Worm (Caenorhabditis elegans) whole organism, L1 larva: Measurements from ENCODE around the gene dhs-13.
A peak's percentile ranks its signal among the peaks of the same experiment; 100 is the strongest.

Experiments used
- F16B12.6 ChIP-seq: fragments of 150-350 bp; optimal IDR thresholded peaks from 2 replicates; lab custom pipeline; 2014; ENCODE audit warnings: missing biosample characterization, missing genetic modification characterization
- aha-1 ChIP-seq: fragments of 150-350 bp; optimal IDR thresholded peaks from 2 replicates; lab custom pipeline; 2014; ENCODE audit warnings: missing biosample characterization, missing genetic modification characterization
- aly-2 ChIP-seq: fragments of 150-350 bp; optimal IDR thresholded peaks from 2 replicates; lab custom pipeline; 2014; ENCODE audit warnings: missing biosample characterization, missing genetic modification characterization
- dpl-1 ChIP-seq, 3 experiments: fragments of 150-350 bp in 2 of 3; sonication (generic microtip) in 1 of 3; optimal IDR thresholded peaks; 2 replicates each; lab custom pipeline; 2014 to 2017; ENCODE audit warnings: missing biosample characterization in 3 of 3, missing genetic modification characterization in 3 of 3, missing genetic modification reagents in 3 of 3
- efl-1 ChIP-seq, 4 experiments: fragments of 150-350 bp; optimal IDR thresholded peaks in 3 of 4; peaks in 1 of 4; 1 replicate in 1 of 4; 2 replicates in 3 of 4; lab custom pipeline; 2014; ENCODE audit warnings: missing biosample characterization in 2 of 4, missing genetic modification characterization in 2 of 4, missing genetic modification reagents in 2 of 4
- efl-3 ChIP-seq: fragments of 200-800 bp; sonication (Bioruptor generic); optimal IDR thresholded peaks from 2 replicates; lab custom pipeline; 2018; ENCODE audit warnings: mild to moderate bottlenecking, missing genetic modification characterization, missing compliant biosample characterization
- egl-13 ChIP-seq: sonication (generic microtip); optimal IDR thresholded peaks from 2 replicates; lab custom pipeline; 2016; ENCODE audit warnings: missing genotype, missing genetic modification reagents, missing genetic modification characterization, missing compliant biosample characterization
- egl-27 ChIP-seq, 2 experiments: fragments of 150-350 bp in 1 of 2; sonication (generic microtip); optimal IDR thresholded peaks; 3 replicates each; lab custom pipeline; 2017 to 2018; ENCODE audit warnings: missing biosample characterization in 2 of 2, missing genetic modification characterization in 2 of 2, missing genetic modification reagents in 2 of 2
- elt-3 ChIP-seq, 6 experiments: fragments of 150-350 bp in 1 of 6; sonication (generic microtip); optimal IDR thresholded peaks; 2 replicates each; lab custom pipeline; 2017 to 2018; ENCODE audit warnings: missing biosample characterization in 6 of 6, missing genetic modification characterization in 6 of 6, inconsistent platforms in 1 of 6
- fkh-4 ChIP-seq: sonication (generic microtip); optimal IDR thresholded peaks from 2 replicates; lab custom pipeline; 2016; ENCODE audit warnings: missing compliant biosample characterization, missing genetic modification characterization, borderline replicate concordance
- fos-1 ChIP-seq: fragments of 150-350 bp; optimal IDR thresholded peaks from 2 replicates; lab custom pipeline; 2014; ENCODE audit warnings: missing biosample characterization, missing genetic modification characterization
- hlh-4 ChIP-seq: sonication (generic microtip); optimal IDR thresholded peaks from 2 replicates; lab custom pipeline; 2016; ENCODE audit warnings: mild to moderate bottlenecking, missing genetic modification characterization, missing compliant biosample characterization
- irx-1 ChIP-seq: sonication (generic microtip); optimal IDR thresholded peaks from 2 replicates; lab custom pipeline; 2016; ENCODE audit warnings: missing genetic modification characterization, missing compliant biosample characterization
- isw-1 ChIP-seq: fragments of 200-800 bp; sonication (Bioruptor generic); IDR thresholded peaks from 2 replicates; pipeline ENCODE4 v1.3.6; 2022; ENCODE audit warnings: missing genetic modification characterization, missing compliant biosample characterization
- lin-13 ChIP-seq: fragments of 150-350 bp; optimal IDR thresholded peaks from 2 replicates; lab custom pipeline; 2014; ENCODE audit warnings: missing biosample characterization, missing genetic modification reagents, missing genetic modification characterization
- lin-14 ChIP-seq: fragments of 200-800 bp; sonication (Bioruptor generic); optimal IDR thresholded peaks from 2 replicates; lab custom pipeline; 2018; ENCODE audit warnings: mild to moderate bottlenecking, missing genetic modification characterization, moderate library complexity, missing compliant biosample characterization
- lin-15B ChIP-seq: fragments of 150-350 bp; sonication (generic microtip); optimal IDR thresholded peaks from 3 replicates; lab custom pipeline; 2014; ENCODE audit warnings: missing biosample characterization, missing genetic modification characterization
- mef-2 ChIP-seq: fragments of 150-350 bp; optimal IDR thresholded peaks from 2 replicates; lab custom pipeline; 2014; ENCODE audit warnings: missing biosample characterization, missing genetic modification characterization
- mep-1 ChIP-seq: fragments of 150-350 bp; optimal IDR thresholded peaks from 2 replicates; lab custom pipeline; 2014; ENCODE audit warnings: missing biosample characterization, missing genetic modification characterization
- nhr-12 ChIP-seq: sonication (generic microtip); optimal IDR thresholded peaks from 2 replicates; lab custom pipeline; 2017; ENCODE audit warnings: missing biosample characterization, missing genetic modification characterization
- nhr-20 ChIP-seq: sonication (generic microtip); optimal IDR thresholded peaks from 2 replicates; lab custom pipeline; 2016; ENCODE audit warnings: mild to moderate bottlenecking, missing genetic modification characterization, missing compliant biosample characterization
- nhr-28 ChIP-seq: fragments of 150-350 bp; optimal IDR thresholded peaks from 2 replicates; lab custom pipeline; 2014; ENCODE audit warnings: missing biosample characterization, missing genetic modification characterization
- nhr-47 ChIP-seq: sonication (generic microtip); optimal IDR thresholded peaks from 2 replicates; lab custom pipeline; 2016; ENCODE audit warnings: mild to moderate bottlenecking, missing genetic modification characterization, moderate library complexity, missing compliant biosample characterization
- nhr-71 ChIP-seq: sonication (generic microtip); optimal IDR thresholded peaks from 2 replicates; lab custom pipeline; 2016; ENCODE audit warnings: mild to moderate bottlenecking, missing genetic modification characterization, moderate library complexity, missing compliant biosample characterization
- nhr-76 ChIP-seq: sonication (generic microtip); optimal IDR thresholded peaks from 2 replicates; lab custom pipeline; 2017; ENCODE audit warnings: missing biosample characterization, missing genetic modification characterization
- nhr-77 ChIP-seq: fragments of 150-350 bp; optimal IDR thresholded peaks from 2 replicates; lab custom pipeline; 2014; ENCODE audit warnings: missing biosample characterization, missing genetic modification characterization
- nhr-90 ChIP-seq: sonication (generic microtip); optimal IDR thresholded peaks from 2 replicates; lab custom pipeline; 2016; ENCODE audit warnings: mild to moderate bottlenecking, missing genetic modification characterization, missing compliant biosample characterization; ENCODE audit not compliant: poor library complexity
- pax-3 ChIP-seq: fragments of 200-800 bp; sonication (Bioruptor generic); optimal IDR thresholded peaks from 2 replicates; lab custom pipeline; 2018; ENCODE audit warnings: mild to moderate bottlenecking, missing genetic modification characterization, moderate library complexity, missing compliant biosample characterization
- pqm-1 ChIP-seq: sonication (generic microtip); optimal IDR thresholded peaks from 3 replicates; lab custom pipeline; 2017; ENCODE audit warnings: missing biosample characterization, missing genetic modification characterization
- rnt-1 ChIP-seq: sonication (generic microtip); optimal IDR thresholded peaks from 2 replicates; lab custom pipeline; 2016; ENCODE audit warnings: mild to moderate bottlenecking, missing genetic modification characterization, moderate library complexity, missing compliant biosample characterization
- skn-1 ChIP-seq: fragments of 150-350 bp; optimal IDR thresholded peaks from 2 replicates; lab custom pipeline; 2014; ENCODE audit warnings: missing biosample characterization, missing genetic modification characterization
- snu-23 ChIP-seq: sonication (generic microtip); optimal IDR thresholded peaks from 2 replicates; lab custom pipeline; 2016; ENCODE audit warnings: missing genetic modification characterization, missing compliant biosample characterization
- tlp-1 ChIP-seq: fragments of 150-350 bp; optimal IDR thresholded peaks from 2 replicates; lab custom pipeline; 2014; ENCODE audit warnings: missing biosample characterization, missing genetic modification characterization
- unc-130 ChIP-seq: fragments of 150-350 bp; optimal IDR thresholded peaks from 2 replicates; lab custom pipeline; 2017; ENCODE audit warnings: missing biosample characterization, missing genetic modification characterization, inconsistent platforms
- unc-30 ChIP-seq: sonication (generic microtip); optimal IDR thresholded peaks from 2 replicates; lab custom pipeline; 2017; ENCODE audit warnings: missing biosample characterization, missing genetic modification characterization
- unc-62 ChIP-seq: fragments of 150-350 bp; optimal IDR thresholded peaks from 2 replicates; lab custom pipeline; 2014; ENCODE audit warnings: missing biosample characterization, missing genetic modification reagents, missing genetic modification characterization
- unc-86 ChIP-seq: sonication (generic microtip); optimal IDR thresholded peaks from 2 replicates; lab custom pipeline; 2016; ENCODE audit warnings: missing genetic modification characterization, missing compliant biosample characterization
- unc-98 ChIP-seq: fragments of 200-800 bp; sonication (Bioruptor generic); IDR thresholded peaks from 2 replicates; pipeline ENCODE4 v1.3.6; 2022; ENCODE audit warnings: missing genetic modification characterization, missing compliant biosample characterization
- zip-4 ChIP-seq: fragments of 200-800 bp; sonication (Bioruptor generic); optimal IDR thresholded peaks from 2 replicates; lab custom pipeline; 2018; ENCODE audit warnings: mild to moderate bottlenecking, missing genetic modification characterization, moderate library complexity, missing compliant biosample characterization
- ztf-11 ChIP-seq, 2 experiments: sonication (generic microtip); optimal IDR thresholded peaks; 2 replicates each; lab custom pipeline; 2016 to 2017; ENCODE audit warnings: missing genetic modification characterization in 2 of 2, missing biosample characterization in 1 of 2, missing compliant biosample characterization in 1 of 2
- ztf-4 ChIP-seq: fragments of 150-350 bp; optimal IDR thresholded peaks from 2 replicates; lab custom pipeline; 2014; ENCODE audit warnings: missing biosample characterization, missing genetic modification characterization

dhs-13 gene

ce11 chrV:1743205-1743870, 28.2 kb downstream of the dhs-13 start, which contains the start of gene nhr-256 (continued):
- no peak for TF ChIP-seq unc-130 (tag; lab: Kevin White, UChicago)
- TF ChIP-seq lin-14: no peak
- TF ChIP-seq isw-1: no peak
- TF ChIP-seq rnt-1 (tag; lab: Kevin White, UChicago): peak; percentile 60
- TF ChIP-seq egl-27 (tag; optimal IDR thresholded peaks at IDR 0.05; lab: Kevin White, UChicago): no peak
- no peak for TF ChIP-seq ztf-4 (tag; lab: Kevin White, UChicago)
- TF ChIP-seq efl-1 (optimal IDR thresholded peaks at IDR 0.05; lab: Kevin White, UChicago): peak; percentile 72 to 82
- TF ChIP-seq efl-1 (GFP tag; optimal IDR thresholded peaks at IDR 0.05 in 1 of 2; lab: Kevin White, UChicago): peak; percentile 43 to 64
- TF ChIP-seq unc-30 (tag; lab: Kevin White, UChicago): no peak

ce11 chrV:1741074-1741473, 30.5 kb downstream of the dhs-13 start, which contains the start of gene srab-25:
TSS of gene srab-25 (minus strand) at chrV:1741174.
- TF ChIP-seq pqm-1 (tag; lab: Kevin White, UChicago) (no peak), lin-13 (GFP tag; lab: Kevin White, UChicago) (no peak), dpl-1 (GFP tag; optimal IDR thresholded peaks at IDR 0.05; lab: Kevin White, UChicago) (no peak), pax-3 (tag; lab: Kevin White, UChicago) (no peak)

ce11 chrV:1734569-1734968, 37.0 kb downstream of the dhs-13 start, which contains the start of gene str-160:
TSS of gene str-160 (plus strand) at chrV:1734869.
- TF ChIP-seq unc-130 (tag; lab: Kevin White, UChicago): no peak
- no peak for TF ChIP-seq rnt-1 (tag; lab: Kevin White, UChicago)
- TF ChIP-seq ztf-11 (tag; optimal IDR thresholded peaks at IDR 0.05; lab: Kevin White, UChicago): no peak
- TF ChIP-seq nhr-28: no peak
- TF ChIP-seq lin-14: no peak
- no peak for TF ChIP-seq efl-3 (GFP tag; lab: Kevin White, UChicago)
- no peak for TF ChIP-seq nhr-76
- no peak for TF ChIP-seq F16B12.6 (tag; lab: Kevin White, UChicago)
- no peak for TF ChIP-seq isw-1
- TF ChIP-seq mep-1: no peak
- no peak for TF ChIP-seq nhr-47 (tag; lab: Kevin White, UChicago)
- TF ChIP-seq nhr-12 (tag; lab: Kevin White, UChicago): no peak
- TF ChIP-seq hlh-4 (tag; lab: Kevin White, UChicago): no peak

ce11 chrV:1731918-1732317, 39.6 kb downstream of the dhs-13 start, which contains the start of gene gst-21:
TSS of gene gst-21 (minus strand) at chrV:1732018.
- no peak for TF ChIP-seq efl-1 (optimal IDR thresholded peaks at IDR 0.05; lab: Kevin White, UChicago)
- TF ChIP-seq efl-1 (GFP tag; optimal IDR thresholded peaks at IDR 0.05 in 1 of 2; lab: Kevin White, UChicago): no peak
- TF ChIP-seq nhr-20 (tag; lab: Kevin White, UChicago): peak; percentile 29

ce11 chrV:1725353-1725752, 46.2 kb downstream of the dhs-13 start, which contains the start of gene sri-27:
TSS of gene sri-27 (plus strand) at chrV:1725653.
- no peak for TF ChIP-seq elt-3 (tag; optimal IDR thresholded peaks at IDR 0.05; lab: Kevin White, UChicago)
- TF ChIP-seq nhr-71: no peak
- no peak for TF ChIP-seq unc-98
- TF ChIP-seq tlp-1 (tag; lab: Kevin White, UChicago): no peak
- TF ChIP-seq nhr-77 (tag; lab: Kevin White, UChicago): no peak
- no peak for TF ChIP-seq mef-2 (tag; lab: Kevin White, UChicago)
- TF ChIP-seq, all 84 proteins: peak for 0

ce11 chrV:1721966-1722365, 49.6 kb downstream of the dhs-13 start, which contains the start of gene srw-101:
TSS of gene srw-101 (plus strand) at chrV:1722266.
- TF ChIP-seq fos-1 (tag; lab: Kevin White, UChicago) (no peak), aha-1 (tag; lab: Kevin White, UChicago) (no peak), skn-1 (tag; lab: Kevin White, UChicago) (no peak), zip-4 (GFP tag; lab: Kevin White, UChicago) (no peak), lin-14 (no peak), egl-13 (no peak), efl-1 (optimal IDR thresholded peaks at IDR 0.05; lab: Kevin White, UChicago) (no peak), efl-1 (GFP tag; optimal IDR thresholded peaks at IDR 0.05 in 1 of 2; lab: Kevin White, UChicago) (no peak), unc-98 (no peak), unc-86 (tag; lab: Kevin White, UChicago) (no peak), fkh-4 (no peak), nhr-28 (no peak), nhr-90 (tag; lab: Kevin White, UChicago) (no peak), lin-15B (tag; lab: Kevin White, UChicago) (no peak), aly-2 (no peak), irx-1 (tag; lab: Kevin White, UChicago) (no peak), unc-62 (GFP tag; lab: Kevin White, UChicago) (no peak), snu-23 (GFP tag; lab: Kevin White, UChicago) (no peak)
